Fruit fly (Drosophila melanogaster): ENCODE results near the gene Acbp2.

- no peak for TF ChIP-seq EcR (GFP tag; optimal IDR thresholded peaks at IDR 0.05)
- TF ChIP-seq CG8478 (optimal IDR thresholded peaks at IDR 0.05), result no peak
- no peak for TF ChIP-seq Dll (optimal IDR thresholded peaks at IDR 0.05)
- no peak for TF ChIP-seq usp (GFP tag; optimal IDR thresholded peaks at IDR 0.05)
These were observed 11.6 kb downstream of the Acbp2 start for dm6 chr3L:7143283-7143682.

Measured in whole organism.